Worm (Caenorhabditis elegans) whole organism, dauer: ENCODE measurements around the gene spig-3.
"Not testable (repeated sequence)": the region's sequence is repeated elsewhere in the genome, so short reads cannot be mapped to it uniquely, and the experiment has no call there.

Experiments used
- unc-62 ChIP-seq: sonication (generic microtip); optimal IDR thresholded peaks from 2 replicates; lab custom pipeline; 2017; ENCODE audit warnings: missing biosample characterization, missing genetic modification reagents, missing genetic modification characterization

spig-3 gene

DNA sequence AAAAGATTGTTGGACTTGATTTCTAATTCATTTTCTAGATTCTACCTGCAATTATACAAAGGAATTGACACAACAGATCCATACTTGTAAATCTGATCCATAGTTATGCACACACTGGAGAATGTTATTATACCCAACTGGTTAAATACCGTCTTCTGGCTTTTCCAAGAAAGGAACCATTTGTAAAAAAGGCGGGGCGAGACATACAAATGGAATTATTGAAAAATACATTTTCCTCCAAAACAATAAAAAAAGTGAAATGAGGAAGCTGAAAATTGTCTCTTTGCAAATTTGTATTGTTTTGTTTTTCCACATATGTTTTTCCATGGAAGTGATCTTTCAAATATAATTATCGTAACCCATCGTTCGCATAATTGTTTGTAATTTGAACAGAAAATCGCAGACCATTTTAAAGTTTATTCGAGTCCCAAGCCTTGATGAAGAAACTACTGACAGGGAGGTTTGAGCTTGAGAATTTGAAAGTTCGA lies 17.2 kb downstream of the spig-3 start, which contains the start of the genes srt-74 and F40G12.9:
TSS of gene srt-74 (minus strand) at position 101 of the 488 bp plus-strand sequence.
TSS of gene F40G12.9 (plus strand) at position 438 of the 488 bp plus-strand sequence.
- TF ChIP-seq unc-62: no peak

DNA sequence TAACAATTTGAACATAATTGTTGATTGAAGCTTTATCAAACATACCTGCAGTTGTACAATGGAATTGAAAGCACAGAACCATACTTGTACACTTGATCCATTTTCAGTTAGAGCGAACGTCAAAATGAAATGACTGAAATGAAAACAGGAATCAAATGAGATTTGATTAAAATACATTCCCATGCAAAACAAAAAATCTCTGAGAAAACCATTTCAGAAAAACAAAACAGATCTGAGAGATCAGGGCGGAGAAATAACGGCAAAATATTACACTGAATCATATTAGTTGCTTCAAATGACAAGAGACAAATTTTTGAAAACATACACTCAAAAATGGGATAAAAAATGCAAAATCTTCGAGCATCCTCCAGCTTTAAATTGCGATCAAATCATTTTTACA lies 19.7 kb downstream of the spig-3 start, which contains the start of gene srt-33:
TSS of gene srt-33 (minus strand) at position 101 of the 400 bp plus-strand sequence.
- no peak for TF ChIP-seq unc-62

DNA sequence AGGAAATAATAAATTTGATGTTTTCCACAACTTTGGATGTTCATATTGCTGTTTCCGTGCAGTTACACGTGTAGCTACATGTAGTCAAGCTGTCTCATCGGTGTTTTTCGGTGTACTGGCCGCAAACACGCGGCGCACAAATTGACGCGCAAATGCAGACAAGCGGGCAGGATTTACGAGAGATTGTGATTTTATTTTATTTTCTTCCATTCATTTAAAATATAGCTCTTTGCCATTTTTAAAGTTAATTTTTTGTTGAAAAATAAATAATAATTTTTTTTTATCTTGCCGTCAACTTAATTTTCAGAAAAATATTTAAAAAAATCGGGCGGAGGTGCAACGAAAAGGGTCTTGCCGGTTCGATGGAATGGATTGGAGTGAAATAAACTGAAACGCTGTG lies 25.2 kb downstream of the spig-3 start, which contains the start of gene F40G12.7:
TSS of gene F40G12.7 (plus strand) at position 301 of the 400 bp plus-strand sequence.
- not testable (repeated sequence) for TF ChIP-seq unc-62

DNA sequence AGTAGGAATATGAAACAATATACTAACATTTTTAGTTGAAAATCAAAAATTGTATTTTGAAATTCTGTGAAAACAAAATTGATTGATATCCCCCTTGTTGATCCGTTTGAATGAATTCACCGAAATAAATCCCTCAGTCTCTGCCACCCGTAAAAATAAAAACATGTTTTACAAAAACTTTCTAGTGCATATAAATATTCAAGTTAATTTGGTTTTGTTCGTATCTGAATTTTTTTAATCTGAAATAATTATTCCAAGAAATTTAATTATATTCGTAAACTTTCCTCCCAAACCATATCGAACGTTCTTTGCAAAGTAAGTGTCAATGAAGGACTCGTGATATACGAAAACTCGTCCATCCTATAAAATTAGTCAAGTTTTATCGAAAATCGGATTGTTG lies 26.4 kb downstream of the spig-3 start, which contains the start of gene F40G12.6:
TSS of gene F40G12.6 (minus strand) at position 101 of the 400 bp plus-strand sequence.
- no peak for TF ChIP-seq unc-62

DNA sequence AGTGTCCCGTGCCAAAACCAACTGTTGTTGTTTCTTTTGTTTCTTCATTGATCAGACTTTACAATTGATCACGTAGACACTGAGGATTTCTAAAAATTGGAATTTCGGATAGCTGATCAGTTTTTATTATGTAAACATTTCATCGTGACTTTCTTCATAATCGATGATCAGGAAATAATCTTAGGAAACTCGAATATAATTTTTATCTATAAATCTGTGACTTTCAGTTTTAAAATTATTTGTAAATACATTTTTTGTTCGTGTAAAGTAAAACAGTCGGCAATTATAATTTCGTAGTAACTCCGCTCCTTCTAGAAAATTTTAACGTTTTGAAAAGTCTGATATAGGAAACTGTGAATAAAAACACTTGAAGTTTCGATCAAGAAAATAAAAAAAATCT lies 28.7 kb downstream of the spig-3 start, which contains the start of gene F40G12.5:
TSS of gene F40G12.5 (minus strand) at position 101 of the 400 bp plus-strand sequence.
- no peak for TF ChIP-seq unc-62

DNA sequence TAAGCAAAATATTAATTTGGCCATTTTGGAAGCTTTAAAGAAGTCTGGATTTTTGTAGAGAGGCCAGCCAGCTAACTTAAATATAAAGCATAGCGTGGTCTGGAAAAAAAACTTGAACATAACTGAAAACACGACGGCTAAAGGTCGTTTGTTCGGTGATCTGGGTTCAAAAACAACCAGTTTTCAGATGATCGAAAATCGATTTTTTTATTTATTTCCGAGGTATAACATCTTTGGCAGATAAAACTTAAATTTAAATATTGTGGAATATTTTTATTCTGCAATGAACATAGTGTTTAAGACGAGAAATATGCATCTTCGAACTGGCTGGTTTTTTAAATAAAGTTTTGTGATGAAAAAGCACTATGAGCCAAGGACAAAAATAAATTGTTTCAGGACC lies 30.9 kb downstream of the spig-3 start, which contains the start of gene F40G12.4:
TSS of gene F40G12.4 (minus strand) at position 101 of the 400 bp plus-strand sequence.
- TF ChIP-seq unc-62: no peak

DNA sequence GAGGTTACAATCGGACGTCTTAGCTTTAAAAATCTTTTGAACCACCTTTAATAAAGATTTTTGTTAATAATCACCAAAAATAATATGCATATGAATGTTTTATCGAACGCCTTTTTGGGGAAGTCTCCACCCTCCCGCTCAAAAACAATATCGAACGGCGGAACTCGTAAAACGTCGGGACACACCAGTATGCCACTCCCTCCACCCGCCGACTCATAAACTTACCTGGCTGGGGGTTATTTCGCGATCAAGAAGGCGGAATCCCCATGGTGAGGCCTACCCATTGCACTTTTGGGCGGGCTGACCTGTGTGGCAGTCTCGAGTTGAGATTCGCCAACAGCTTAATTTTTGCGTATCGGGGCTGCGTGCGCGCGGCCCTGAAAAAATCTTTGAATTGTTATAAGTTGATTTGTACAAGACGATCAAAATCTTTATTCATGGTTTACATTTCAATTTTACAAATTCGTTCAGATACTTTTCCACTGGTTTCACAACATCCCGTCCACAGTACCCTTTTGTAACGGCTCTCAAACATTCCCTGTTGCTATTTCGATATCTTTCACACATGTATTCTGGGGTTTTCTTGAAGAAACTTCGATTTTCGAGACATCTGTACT lies 32.0 kb downstream of the spig-3 start:
- no peak for TF ChIP-seq unc-62

DNA sequence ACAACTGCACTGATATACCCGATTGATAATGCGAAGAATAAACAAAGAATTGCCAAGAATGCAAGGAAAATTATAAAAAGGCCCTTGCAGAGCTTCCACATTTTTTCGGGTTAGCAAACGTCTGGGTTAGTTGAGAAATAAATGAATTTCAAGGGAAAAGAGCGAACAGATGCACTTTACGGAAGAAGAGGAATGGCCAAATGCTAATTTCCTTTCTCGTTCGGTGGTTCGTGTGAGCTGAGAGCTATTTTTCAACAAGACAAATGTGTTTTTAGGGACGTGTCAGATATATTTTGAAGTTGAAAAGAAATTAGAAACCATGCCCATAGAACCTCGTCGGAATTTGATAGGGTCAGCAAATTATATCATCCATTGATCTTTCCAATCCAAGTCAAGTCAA lies 38.6 kb downstream of the spig-3 start, which contains the start of gene F40G12.2:
TSS of gene F40G12.2 (minus strand) at position 101 of the 400 bp plus-strand sequence.
- TF ChIP-seq unc-62: no peak

DNA sequence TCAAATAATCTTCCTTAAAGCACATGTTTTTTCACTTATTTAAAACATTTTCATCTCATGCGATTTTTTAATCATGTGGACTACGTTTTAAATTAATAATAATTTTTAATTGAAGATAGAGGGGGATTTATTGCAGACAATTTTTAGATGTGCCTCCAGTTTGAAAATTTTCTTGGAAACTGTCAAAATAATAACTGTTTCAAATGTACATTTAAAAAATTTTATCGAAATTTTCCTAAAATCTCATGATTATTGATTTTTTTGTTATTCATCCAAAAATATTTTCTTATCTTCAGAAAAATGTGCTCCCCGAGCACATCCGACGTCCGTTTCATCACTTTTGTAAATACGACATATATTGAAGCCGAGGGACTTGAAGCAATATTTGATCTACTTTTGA lies 42.7 kb downstream of the spig-3 start, which contains the start of gene sre-8:
TSS of gene sre-8 (plus strand) at position 301 of the 400 bp plus-strand sequence.
- no peak for TF ChIP-seq unc-62

DNA sequence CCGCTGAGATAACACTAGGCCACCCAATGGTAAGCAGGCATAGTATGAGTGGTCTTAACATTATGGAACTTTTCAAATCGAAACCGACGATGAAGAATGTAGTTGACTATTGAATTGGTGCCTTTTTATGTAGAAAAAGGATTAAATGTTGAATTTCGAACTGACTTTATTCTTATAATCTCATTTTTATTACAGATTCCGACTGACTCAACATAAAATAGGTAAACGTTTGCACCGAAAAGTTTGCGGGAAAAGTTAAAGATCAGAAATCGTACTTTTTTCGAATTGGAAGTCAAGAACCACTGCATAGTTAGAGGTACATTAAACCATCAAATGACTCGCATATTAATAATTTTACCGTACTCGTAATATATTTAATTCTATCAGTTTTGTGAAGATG lies 45.2 kb downstream of the spig-3 start, which contains the start of gene K02E11.7:
TSS of gene K02E11.7 (minus strand) at position 101 of the 400 bp plus-strand sequence.
- TF ChIP-seq unc-62: no peak

DNA sequence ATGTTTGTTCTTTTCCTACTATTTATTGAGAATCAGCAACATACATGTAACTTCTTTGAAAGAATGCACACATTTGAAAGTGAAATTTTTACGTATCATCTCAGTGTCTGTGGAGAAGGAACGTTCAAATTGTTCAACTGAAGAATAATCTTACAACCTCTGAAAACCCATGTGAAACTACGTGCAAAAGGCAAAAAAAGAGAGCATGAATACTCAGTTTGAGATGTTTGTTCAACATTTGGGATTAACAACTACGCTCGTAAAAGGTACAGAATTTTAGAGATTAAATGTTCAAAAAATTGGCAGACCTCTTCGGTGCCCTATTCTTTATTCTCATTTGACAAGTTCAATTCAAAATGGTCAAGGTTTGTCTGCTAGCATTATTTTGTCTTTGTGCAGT lies 47.4 kb downstream of the spig-3 start, which contains the start of gene K02E11.5:
TSS of gene K02E11.5 (plus strand) at position 301 of the 400 bp plus-strand sequence.
- no peak for TF ChIP-seq unc-62
